Worm (Caenorhabditis elegans) whole organism, young adult: ENCODE measurements around the gene C50E3.13.

Experiments used
- F22D6.2 ChIP-seq: sonication (generic microtip); optimal IDR thresholded peaks from 2 replicates; lab custom pipeline; 2016; ENCODE audit warnings: mild to moderate bottlenecking, missing genetic modification characterization, missing compliant biosample characterization
- F33H1.4 ChIP-seq: fragments of 200-800 bp; sonication (Bioruptor generic); IDR thresholded peaks from 2 replicates; pipeline ENCODE4 v1.3.6; 2022; ENCODE audit warnings: missing genetic modification reagents, missing genetic modification characterization, missing compliant biosample characterization
- F52B5.7 ChIP-seq: sonication (generic microtip); optimal IDR thresholded peaks from 2 replicates; lab custom pipeline; 2016; ENCODE audit warnings: mild to moderate bottlenecking, missing genetic modification characterization, missing compliant biosample characterization
- ama-1 ChIP-seq, 3 experiments: fragments of 150-350 bp in 1 of 3; sonication (generic microtip) in 2 of 3; optimal IDR thresholded peaks; 2 replicates each; lab custom pipeline; 2014 to 2018; ENCODE audit warnings: missing biosample characterization in 2 of 3, missing genetic modification characterization in 2 of 3, missing genetic modification reagents in 2 of 3
- ekl-4 ChIP-seq: fragments of 200-800 bp; sonication (Bioruptor generic); IDR thresholded peaks from 2 replicates; pipeline ENCODE4 v1.3.6; 2022; ENCODE audit warnings: missing genetic modification reagents, missing genetic modification characterization, missing compliant biosample characterization
- nfya-1 ChIP-seq: sonication (generic microtip); optimal IDR thresholded peaks from 2 replicates; lab custom pipeline; 2017; ENCODE audit warnings: antibody characterized with exemption, missing compliant biosample characterization, missing genetic modification characterization, borderline replicate concordance; ENCODE audit not compliant: insufficient read depth
- sdz-38 ChIP-seq: sonication (generic microtip); optimal IDR thresholded peaks from 2 replicates; lab custom pipeline; 2016; ENCODE audit warnings: missing genotype, missing genetic modification characterization, missing compliant biosample characterization
- sea-2 ChIP-seq: fragments of 200-800 bp; sonication (Bioruptor generic); IDR thresholded peaks from 2 replicates; pipeline ENCODE4 v1.3.6; 2022; ENCODE audit warnings: missing genetic modification characterization, missing compliant biosample characterization
- snpc-1.1 ChIP-seq: sonication (generic microtip); optimal IDR thresholded peaks from 2 replicates; lab custom pipeline; 2017; ENCODE audit warnings: missing genetic modification characterization, mild to moderate bottlenecking, missing compliant biosample characterization, antibody characterized with exemption, moderate library complexity, missing genotype, missing genetic modification reagents; ENCODE audit not compliant: insufficient read depth
- snpc-4 ChIP-seq, 5 experiments: fragments of 150-350 bp in 1 of 5; sonication (generic microtip) in 4 of 5; optimal IDR thresholded peaks; 2 replicates each; lab custom pipeline; 2014 to 2018; ENCODE audit warnings: missing genetic modification characterization in 5 of 5, missing biosample characterization in 3 of 5, antibody characterized with exemption in 2 of 5, mild to moderate bottlenecking in 2 of 5, missing compliant biosample characterization in 2 of 5, missing genotype in 2 of 5, moderate library complexity in 2 of 5, missing genetic modification reagents in 1 of 5
- unc-62 ChIP-seq: fragments of 150-350 bp; optimal IDR thresholded peaks from 2 replicates; lab custom pipeline; 2014; ENCODE audit warnings: missing biosample characterization, missing genetic modification reagents, missing genetic modification characterization
- ztf-25 ChIP-seq: fragments of 200-800 bp; sonication (Bioruptor generic); IDR thresholded peaks from 2 replicates; pipeline ENCODE4 v1.3.6; 2022; ENCODE audit warnings: missing genetic modification reagents, missing genetic modification characterization, missing compliant biosample characterization

ce11 chrV:7580378-7580777 is 43.7 kb downstream of the C50E3.13 start, which contains the start of gene ets-6:
- no peak for TF ChIP-seq F33H1.4 (GFP tag; lab: Robert Waterston, UW)
- TF ChIP-seq ama-1 (optimal IDR thresholded peaks at IDR 0.05; lab: Kevin White, UChicago), result no peak
- TF ChIP-seq ama-1 (GFP tag; optimal IDR thresholded peaks at IDR 0.05; lab: Kevin White, UChicago), result no peak
- TF ChIP-seq snpc-4 (GFP tag; optimal IDR thresholded peaks at IDR 0.05; lab: Kevin White, UChicago), result no peak
- no peak for TF ChIP-seq snpc-4 (tag; optimal IDR thresholded peaks at IDR 0.05; lab: Kevin White, UChicago)
- no peak for TF ChIP-seq F52B5.7
- TF ChIP-seq ekl-4 (GFP tag; lab: Robert Waterston, UW), result peak; percentile 25; the same call in 1 of the 2 replicates
- no peak for TF ChIP-seq snpc-1.1 (tag; lab: Kevin White, UChicago)
- no peak for TF ChIP-seq ztf-25
- TF ChIP-seq unc-62 (GFP tag; lab: Kevin White, UChicago), result no peak
- no peak for TF ChIP-seq nfya-1 (tag; lab: Kevin White, UChicago)
- TF ChIP-seq F22D6.2 (tag; lab: Kevin White, UChicago), result no peak
- TF ChIP-seq sdz-38, result no peak
- no peak for TF ChIP-seq sea-2 (GFP tag; lab: Robert Waterston, UW)
